Fruit fly (Drosophila melanogaster): ENCODE data around the gene Fur2.

DNA sequence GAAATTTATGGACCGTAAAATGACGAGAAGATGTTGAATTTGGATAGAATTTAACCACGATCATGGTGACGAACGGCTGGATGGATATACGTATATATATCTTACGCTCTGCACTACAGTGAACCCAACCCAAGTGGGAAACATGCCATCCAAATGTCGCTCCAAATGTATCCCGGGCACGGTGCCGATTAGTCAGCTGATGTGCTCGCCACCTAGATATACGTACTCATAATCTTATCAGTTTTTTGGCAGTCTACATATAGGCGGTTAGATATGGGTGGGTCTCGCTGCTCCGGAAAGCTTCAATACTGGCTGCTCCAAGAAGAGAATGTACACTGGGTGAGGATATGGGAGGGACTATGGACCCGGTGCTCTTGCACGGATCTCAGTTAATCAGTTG, 33.2 kb downstream of the Fur2 start:
- no peak for TF ChIP-seq D1 (tag; optimal IDR thresholded peaks at IDR 0.05)
- no peak for TF ChIP-seq CG15710 (tag; optimal IDR thresholded peaks at IDR 0.05)
- TF ChIP-seq CG14655 (GFP tag; optimal IDR thresholded peaks at IDR 0.05) = no peak
- TF ChIP-seq CG8301 (tag; optimal IDR thresholded peaks at IDR 0.05) = no peak
- TF ChIP-seq Snoo (tag; optimal IDR thresholded peaks at IDR 0.05) = no peak
- TF ChIP-seq CG13204 (GFP tag; optimal IDR thresholded peaks at IDR 0.05) = no peak
- TF ChIP-seq CG12605 (GFP tag; IDR thresholded peaks at IDR 0.05) = no peak
- TF ChIP-seq Pif1A (GFP tag; optimal IDR thresholded peaks at IDR 0.05) = no peak
- no peak for TF ChIP-seq Pif1B (GFP tag; optimal IDR thresholded peaks at IDR 0.05)
- TF ChIP-seq fd96Ca (GFP tag; IDR thresholded peaks at IDR 0.05) = no peak
- TF ChIP-seq CG4496 (GFP tag; IDR thresholded peaks at IDR 0.05) = no peak
- TF ChIP-seq CG10348 (GFP tag; IDR thresholded peaks at IDR 0.05) = no peak
- TF ChIP-seq Ets98B (GFP tag; IDR thresholded peaks at IDR 0.05) = no peak
- TF ChIP-seq EcR (GFP tag; optimal IDR thresholded peaks at IDR 0.05) = no peak

Measured in whole organism, pupa.